Fruit fly (Drosophila melanogaster): Measurements from ENCODE around the gene CG4783.

DNA sequence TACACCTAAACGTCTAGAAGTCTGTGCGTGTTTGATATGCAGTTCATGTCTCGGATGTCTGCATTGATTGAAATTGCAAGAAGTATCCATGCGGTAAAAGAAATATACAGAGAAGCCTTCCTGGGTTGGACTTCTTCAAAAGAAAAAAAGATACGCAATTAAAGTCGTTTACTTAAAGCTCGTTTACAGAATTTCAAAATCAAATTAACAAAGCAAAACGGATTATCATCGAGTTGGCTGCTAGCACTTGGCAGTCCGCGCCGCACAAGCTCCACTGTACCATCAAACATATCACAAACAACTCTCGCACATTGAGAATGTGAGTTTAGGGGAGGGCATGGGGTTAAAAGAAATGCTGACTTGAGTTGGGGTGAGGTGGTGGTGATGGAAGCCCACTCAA, 50.2 kb downstream of the CG4783 start:
- TF ChIP-seq CG8478 (optimal IDR thresholded peaks at IDR 0.05) (no peak), psq (optimal IDR thresholded peaks at IDR 0.05) (no peak), usp (GFP tag; optimal IDR thresholded peaks at IDR 0.05) (no peak), EcR (GFP tag; optimal IDR thresholded peaks at IDR 0.05) (no peak), Dll (optimal IDR thresholded peaks at IDR 0.05) (no peak), pan (optimal IDR thresholded peaks at IDR 0.05) (no peak)
